Fruit fly (Drosophila melanogaster): ENCODE measurements around the gene CG10211.

The CG10211 gene

DNA sequence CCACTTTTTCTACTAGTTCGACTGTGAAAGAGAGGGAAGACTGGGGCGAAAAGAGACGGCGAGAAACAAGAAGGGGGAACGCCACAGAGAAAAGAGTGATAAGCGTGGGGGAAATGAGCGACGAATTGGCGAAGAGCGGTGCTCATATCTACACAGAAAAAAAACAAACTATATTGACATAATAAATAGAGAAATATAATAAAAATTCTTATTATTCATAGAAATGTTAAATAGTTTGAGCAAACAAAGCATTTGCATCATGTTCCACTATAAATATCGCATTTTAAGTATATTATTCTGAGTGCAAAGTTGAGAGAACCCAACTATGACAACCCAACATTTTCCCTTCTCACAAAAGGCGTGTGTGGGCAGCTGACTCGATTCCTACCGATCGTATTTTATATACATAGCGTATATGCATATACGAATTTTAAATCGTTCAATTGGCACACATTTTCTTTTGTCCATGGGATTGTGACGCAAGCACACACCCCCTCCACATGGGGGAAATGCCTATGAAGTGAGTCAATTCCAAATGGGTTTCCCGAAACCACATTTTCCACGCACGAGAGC lies 40.8 kb downstream of the CG10211 start (continued):
- TF ChIP-seq Eip75B (GFP tag; optimal IDR thresholded peaks at IDR 0.05) (peak; percentile 75), CG8632 (GFP tag; optimal IDR thresholded peaks at IDR 0.05) (peak; percentile 71), Hr4 (GFP tag; optimal IDR thresholded peaks at IDR 0.05) (peak; percentile 86), CG6163 (GFP tag; IDR thresholded peaks at IDR 0.05) (peak; percentile 93), eg (GFP tag; IDR thresholded peaks at IDR 0.05) (peak; percentile 89), Blimp-1 (GFP tag; optimal IDR thresholded peaks at IDR 0.05) (peak; percentile 11), lz (GFP tag; optimal IDR thresholded peaks at IDR 0.05) (peak; percentile 38), Ets96B (tag; optimal IDR thresholded peaks at IDR 0.05) (peak; percentile 86), cyc (GFP tag; optimal IDR thresholded peaks at IDR 0.05) (peak; percentile 44), Sox102F (GFP tag; optimal IDR thresholded peaks at IDR 0.05) (peak; percentile 26), CG6854 (GFP tag; optimal IDR thresholded peaks at IDR 0.05) (no peak), fd85E (GFP tag; optimal IDR thresholded peaks at IDR 0.05) (no peak), CG8319 (GFP tag; optimal IDR thresholded peaks at IDR 0.05) (peak; percentile 31), Sox14 (GFP tag; optimal IDR thresholded peaks at IDR 0.05) (peak; percentile 39), Ets21C (GFP tag; optimal IDR thresholded peaks at IDR 0.05) (no peak)

DNA sequence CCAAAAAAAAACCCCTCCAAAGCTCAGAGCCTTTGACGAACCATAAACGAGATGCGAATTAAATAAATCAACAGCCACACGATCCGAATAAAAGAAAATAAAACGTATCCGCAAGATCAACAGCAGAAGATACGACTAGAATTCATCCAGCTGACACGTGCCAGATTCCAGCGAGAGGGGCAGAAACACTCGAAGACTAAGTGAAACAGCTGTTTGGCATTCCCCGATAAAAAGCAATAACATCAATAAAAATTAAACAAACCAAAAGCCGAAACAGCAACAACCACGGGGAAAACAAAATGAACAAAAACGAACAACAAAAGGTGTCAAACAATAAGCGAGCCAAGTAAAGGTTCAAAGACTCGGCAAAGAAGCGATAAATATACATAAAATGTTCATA lies 41.8 kb downstream of the CG10211 start:
- TF ChIP-seq esn (GFP tag; optimal IDR thresholded peaks at IDR 0.05) = peak; percentile 9
- TF ChIP-seq vri (GFP tag; optimal IDR thresholded peaks at IDR 0.05) = peak; percentile 16
- no peak for TF ChIP-seq dac (GFP tag; optimal IDR thresholded peaks at IDR 0.05)
- peak; percentile 35 for TF ChIP-seq Eip78C (GFP tag)
- peak; percentile 8 for TF ChIP-seq Eip93F (GFP tag; optimal IDR thresholded peaks at IDR 0.05)
- no peak for TF ChIP-seq ss (GFP tag; optimal IDR thresholded peaks at IDR 0.05)
- peak; percentile 67 for TF ChIP-seq fkh (GFP tag; optimal IDR thresholded peaks at IDR 0.05)

DNA sequence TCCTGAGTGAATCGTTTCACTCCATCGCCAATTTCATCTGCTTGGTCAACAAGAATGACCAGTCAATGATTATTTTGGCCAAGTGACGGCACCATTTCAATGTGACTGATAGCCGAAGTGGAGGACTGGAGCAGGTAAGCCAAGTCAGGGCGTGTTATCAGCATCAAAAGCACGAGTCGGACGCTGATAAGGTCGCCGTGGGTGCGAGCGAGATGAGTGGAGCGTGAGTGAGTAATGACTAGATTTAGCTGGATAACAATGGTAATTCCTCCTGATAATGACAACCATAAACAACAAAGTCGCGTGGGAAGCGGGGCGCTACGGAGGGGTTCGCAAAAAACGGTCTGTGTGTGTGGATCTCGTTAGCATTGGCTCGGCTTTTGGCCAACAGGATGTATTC lies 43.7 kb downstream of the CG10211 start:
- TF ChIP-seq CG7368 (GFP tag; optimal IDR thresholded peaks at IDR 0.05) (no peak), fkh (GFP tag; optimal IDR thresholded peaks at IDR 0.05) (no peak), ss (GFP tag; optimal IDR thresholded peaks at IDR 0.05) (no peak), cyc (GFP tag; optimal IDR thresholded peaks at IDR 0.05) (no peak), CG3032 (tag; optimal IDR thresholded peaks at IDR 0.05) (no peak), Eip93F (GFP tag; optimal IDR thresholded peaks at IDR 0.05) (peak; percentile 54), CG9139 (GFP tag; optimal IDR thresholded peaks at IDR 0.05) (no peak), topi (GFP tag; optimal IDR thresholded peaks at IDR 0.05) (no peak), vri (GFP tag; optimal IDR thresholded peaks at IDR 0.05) (peak; percentile 56), CG8119 (GFP tag; IDR thresholded peaks at IDR 0.05) (no peak), CG6854 (GFP tag; optimal IDR thresholded peaks at IDR 0.05) (no peak), svp (GFP tag) (peak; percentile 35), achi (GFP tag; optimal IDR thresholded peaks at IDR 0.05) (no peak), Smox (GFP tag; optimal IDR thresholded peaks at IDR 0.05) (no peak)

DNA sequence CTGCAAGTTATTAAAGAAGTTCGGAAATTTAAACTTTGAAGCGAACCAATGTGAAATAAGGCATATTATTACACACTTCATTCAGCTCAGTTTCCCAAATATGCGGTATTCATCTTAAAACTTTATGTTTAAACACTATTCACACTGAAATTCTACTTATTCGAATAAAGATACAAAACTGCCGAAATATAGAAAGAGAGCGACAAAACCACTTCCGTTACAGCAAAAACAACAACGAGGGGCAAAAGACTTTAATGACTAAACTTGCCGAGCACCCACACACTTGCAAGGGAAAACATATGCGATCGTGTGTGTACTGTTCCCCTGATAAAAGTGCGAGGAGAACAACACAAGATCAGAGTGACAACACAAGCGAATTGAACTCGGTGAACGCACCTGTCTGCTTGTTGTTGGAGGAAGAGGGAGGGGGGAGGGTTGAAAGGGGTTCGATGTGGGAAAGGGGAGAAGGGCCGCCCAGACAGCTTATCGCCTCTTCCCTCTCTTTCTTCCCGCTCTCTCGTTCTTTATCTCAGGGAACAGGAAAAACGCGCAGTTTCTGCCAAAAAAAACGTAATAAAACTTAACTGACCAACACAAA lies 44.3 kb downstream of the CG10211 start:
- no peak for TF ChIP-seq ss (GFP tag; optimal IDR thresholded peaks at IDR 0.05)
- peak; percentile 22 for TF ChIP-seq CG6854 (GFP tag; optimal IDR thresholded peaks at IDR 0.05)
- TF ChIP-seq net (GFP tag; optimal IDR thresholded peaks at IDR 0.05) = peak; percentile 31
- no peak for TF ChIP-seq svp (GFP tag)
- TF ChIP-seq fkh (GFP tag; optimal IDR thresholded peaks at IDR 0.05) = peak; percentile 57
- TF ChIP-seq Eip93F (GFP tag; optimal IDR thresholded peaks at IDR 0.05) = peak; percentile 21
- TF ChIP-seq Eip78C (GFP tag) = peak; percentile 60
- TF ChIP-seq acj6 (GFP tag; optimal IDR thresholded peaks at IDR 0.05) = no peak
- TF ChIP-seq Sox14 (GFP tag; optimal IDR thresholded peaks at IDR 0.05) = peak; percentile 17
- TF ChIP-seq CG32006 (GFP tag; optimal IDR thresholded peaks at IDR 0.05) = no peak
- TF ChIP-seq CG6163 (GFP tag; IDR thresholded peaks at IDR 0.05) = peak; percentile 40; the same call in 2 of the 3 replicates
- peak; percentile 51 for TF ChIP-seq vri (GFP tag; optimal IDR thresholded peaks at IDR 0.05)
- peak; percentile 38 for TF ChIP-seq Lpt (GFP tag; optimal IDR thresholded peaks at IDR 0.05)

Measured in whole organism, prepupa.